Worm (Caenorhabditis elegans): ENCODE measurements around the gene dre-1.
A peak's percentile ranks its signal among the peaks of the same experiment; 100 is the strongest.
"Not testable (repeated sequence)": the region's sequence is repeated elsewhere in the genome, so short reads cannot be mapped to it uniquely, and the experiment has no call there.

dre-1 gene

DNA sequence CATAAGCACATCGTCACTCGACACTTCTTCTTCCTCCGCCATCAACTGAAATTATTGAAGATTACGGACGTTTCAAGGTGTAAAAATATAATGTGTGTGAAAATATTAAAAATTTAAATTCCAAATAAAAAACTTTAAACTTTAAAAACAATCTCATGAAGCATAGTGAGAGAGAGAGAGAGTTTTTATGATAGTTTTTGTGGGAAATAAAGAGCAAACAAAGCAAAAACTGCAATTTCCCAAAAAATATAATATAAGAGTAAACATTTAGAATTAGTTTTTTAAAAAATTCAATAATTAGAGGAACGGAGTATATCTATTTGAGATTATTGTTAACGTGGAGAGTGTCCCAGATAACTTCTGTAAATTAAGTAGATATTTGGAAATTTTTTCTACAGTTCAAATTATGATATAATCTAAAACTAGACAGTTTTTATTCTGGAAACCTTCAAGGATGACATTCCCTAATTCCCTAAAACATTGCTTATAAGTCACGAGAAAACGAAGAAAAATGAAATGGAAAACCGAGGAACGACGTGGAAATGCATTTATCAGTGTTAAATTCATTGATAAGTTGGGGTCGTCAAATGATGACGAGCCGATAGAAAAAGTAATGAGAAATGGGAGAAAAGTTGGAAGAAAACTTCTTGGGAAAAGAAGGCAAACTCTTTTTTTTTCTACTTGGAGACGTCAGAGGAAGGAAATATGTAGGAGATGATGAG lies at the start of gene dre-1:
TSS of gene dre-1 (minus strand) at position 51 of the 722 bp plus-strand sequence.
- TF ChIP-seq W03F9.2 (tag; optimal IDR thresholded peaks at IDR 0.05), result no peak

DNA sequence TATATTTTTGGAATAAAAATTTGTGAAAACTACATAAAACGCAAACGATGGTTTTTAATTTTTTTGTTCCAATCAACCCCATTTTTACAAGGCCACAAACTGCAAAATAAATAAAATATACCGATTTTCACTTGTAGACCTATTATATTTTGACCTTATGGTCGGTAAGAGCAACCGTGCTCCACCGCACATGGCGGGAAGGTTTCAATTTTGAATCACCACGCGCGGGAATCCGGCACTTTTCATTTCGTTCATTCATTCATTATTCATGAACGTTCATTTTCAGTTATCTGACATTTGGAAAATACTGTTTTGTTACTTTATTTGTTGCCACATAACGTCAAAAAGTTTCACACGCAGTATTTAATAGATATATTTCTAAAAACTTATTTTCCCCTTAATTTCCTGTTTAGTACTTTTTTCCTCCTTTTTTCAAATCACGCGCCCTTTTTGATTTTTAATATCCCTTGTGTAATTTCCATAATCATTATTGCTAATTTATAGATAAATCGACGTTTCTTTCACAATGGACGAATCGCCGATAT lies 47.5 kb upstream of the dre-1 start, which contains the start of gene hcp-1:
TSS of gene hcp-1 (plus strand) at position 495 of the 545 bp plus-strand sequence.
- TF ChIP-seq W03F9.2 (tag; optimal IDR thresholded peaks at IDR 0.05) (no peak), dao-5 (tag; optimal IDR thresholded peaks at IDR 0.05) (no peak), him-1 (tag; optimal IDR thresholded peaks at IDR 0.05) (no peak)

ce11 chrV:6590283-6590682 lies 44.0 kb upstream of the dre-1 start, which contains the start of gene ZK1055.2:
Gene ZK1055.2 (plus strand): TSS chrV:6590583.
- TF ChIP-seq dao-5 (tag; optimal IDR thresholded peaks at IDR 0.05), result no peak
- TF ChIP-seq W03F9.2 (tag; optimal IDR thresholded peaks at IDR 0.05), result no peak
- no peak for TF ChIP-seq him-1 (tag; optimal IDR thresholded peaks at IDR 0.05)

DNA sequence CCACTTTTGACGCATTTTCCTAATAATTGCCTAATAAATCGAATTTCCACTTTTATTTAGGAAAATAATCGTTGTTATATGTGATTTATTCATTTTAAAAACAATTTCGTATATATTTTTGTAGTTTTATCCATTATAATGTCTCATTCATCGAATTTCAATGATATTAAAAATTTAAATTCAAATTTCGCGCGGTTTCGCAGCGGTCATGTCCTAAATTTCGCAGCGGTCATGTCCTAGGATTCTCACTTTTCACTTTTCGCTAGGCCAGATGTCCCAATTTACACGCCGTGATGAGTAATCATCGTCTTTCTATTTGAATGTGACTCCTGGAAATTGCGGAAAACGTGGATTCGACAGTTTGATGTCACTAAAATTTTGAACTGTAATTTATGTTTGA lies 35.5 kb upstream of the dre-1 start, which contains the start of gene ZK1055.4:
TSS of gene ZK1055.4 (plus strand) at position 301 of the 400 bp plus-strand sequence.
- TF ChIP-seq W03F9.2, him-1, dao-5 (tag; optimal IDR thresholded peaks at IDR 0.05): not testable (repeated sequence)

ce11 chrV:6579992-6580391 lies 33.7 kb upstream of the dre-1 start, which contains the start of gene EGAP9.3:
Gene EGAP9.3 (minus strand): TSS chrV:6580122.
- TF ChIP-seq him-1 (tag; optimal IDR thresholded peaks at IDR 0.05) (no peak), W03F9.2 (tag; optimal IDR thresholded peaks at IDR 0.05) (no peak), dao-5 (tag; optimal IDR thresholded peaks at IDR 0.05) (no peak)

ce11 chrV:6576567-6576966 lies 30.3 kb upstream of the dre-1 start, which contains the start of gene EGAP9.4:
Gene EGAP9.4 (plus strand): TSS chrV:6576867.
- TF ChIP-seq W03F9.2 (tag; optimal IDR thresholded peaks at IDR 0.05) (no peak), dao-5 (tag; optimal IDR thresholded peaks at IDR 0.05) (no peak), him-1 (tag; optimal IDR thresholded peaks at IDR 0.05) (no peak)

- TF ChIP-seq him-1 (tag; optimal IDR thresholded peaks at IDR 0.05) (no peak), dao-5 (tag; optimal IDR thresholded peaks at IDR 0.05) (no peak), W03F9.2 (tag; optimal IDR thresholded peaks at IDR 0.05) (no peak)
Observed at ce11 chrV:6575406-6576130, 29.3 kb upstream of the dre-1 start, which contains the start of gene fut-2. Gene fut-2 (minus strand): TSS chrV:6575890.

ce11 chrV:6565851-6566386 lies 19.6 kb upstream of the dre-1 start, which contains the start of gene K04A8.1:
Gene K04A8.1 (plus strand): TSS chrV:6566336.
- TF ChIP-seq dao-5 (tag; optimal IDR thresholded peaks at IDR 0.05), result no peak
- no peak for TF ChIP-seq W03F9.2 (tag; optimal IDR thresholded peaks at IDR 0.05)
- no peak for TF ChIP-seq him-1 (tag; optimal IDR thresholded peaks at IDR 0.05)

DNA sequence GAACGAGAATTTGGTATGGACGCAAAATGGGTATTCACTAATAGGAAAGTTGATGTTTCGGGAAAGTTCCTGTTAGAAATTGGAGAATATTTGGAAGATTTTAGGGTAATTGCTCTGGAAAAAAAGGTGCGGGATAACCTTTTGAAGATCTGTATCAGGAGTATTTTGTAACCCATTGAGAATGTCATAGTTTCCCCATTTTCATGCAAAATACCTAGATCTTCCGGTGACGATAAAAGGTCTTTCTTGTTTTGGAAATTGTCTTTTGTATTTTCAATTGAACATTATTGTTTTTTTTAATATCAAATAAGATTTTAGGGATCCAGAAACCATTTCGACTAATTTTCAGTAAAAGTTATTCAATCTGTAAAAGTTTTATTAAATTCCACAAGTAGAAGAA lies 15.3 kb upstream of the dre-1 start, which contains the start of gene spp-19:
TSS of gene spp-19 (minus strand) at position 101 of the 400 bp plus-strand sequence.
- TF ChIP-seq him-1 (tag; optimal IDR thresholded peaks at IDR 0.05) (no peak), dao-5 (tag; optimal IDR thresholded peaks at IDR 0.05) (no peak), W03F9.2 (tag; optimal IDR thresholded peaks at IDR 0.05) (no peak)

ce11 chrV:6559585-6559984 lies 13.3 kb upstream of the dre-1 start:
- TF ChIP-seq dao-5 (tag; optimal IDR thresholded peaks at IDR 0.05) (peak; percentile 21), W03F9.2 (tag; optimal IDR thresholded peaks at IDR 0.05) (no peak), him-1 (tag; optimal IDR thresholded peaks at IDR 0.05) (no peak)

DNA sequence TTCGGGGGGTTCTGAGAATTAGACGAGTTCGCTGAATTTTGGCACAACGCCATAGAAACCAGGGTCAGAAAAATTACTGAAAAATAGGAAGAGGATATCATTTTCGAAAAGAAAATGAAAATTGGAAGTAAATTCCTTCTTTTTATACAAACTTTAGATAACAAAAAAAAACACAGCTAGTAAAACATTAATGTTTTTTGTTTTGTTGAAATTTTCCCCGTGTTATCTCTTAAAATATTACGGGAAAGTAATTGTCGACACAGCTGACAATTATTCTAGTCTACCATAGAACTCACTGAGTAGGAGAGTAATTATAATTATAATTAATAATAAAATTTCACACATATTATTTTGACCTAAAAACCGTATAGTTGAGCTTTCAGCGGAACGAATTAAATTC lies 12.8 kb upstream of the dre-1 start, which contains the start of gene spp-26:
TSS of gene spp-26 (minus strand) at position 101 of the 400 bp plus-strand sequence.
- TF ChIP-seq dao-5 (tag; optimal IDR thresholded peaks at IDR 0.05), result no peak
- no peak for TF ChIP-seq W03F9.2 (tag; optimal IDR thresholded peaks at IDR 0.05)
- TF ChIP-seq him-1 (tag; optimal IDR thresholded peaks at IDR 0.05), result no peak

ce11 chrV:6558103-6558502 lies 11.8 kb upstream of the dre-1 start, which contains the start of gene spp-20:
Gene spp-20 (minus strand): TSS chrV:6558203.
- TF ChIP-seq dao-5 (tag; optimal IDR thresholded peaks at IDR 0.05) (no peak), him-1 (tag; optimal IDR thresholded peaks at IDR 0.05) (no peak), W03F9.2 (tag; optimal IDR thresholded peaks at IDR 0.05) (no peak)

ce11 chrV:6557035-6557434 lies 10.7 kb upstream of the dre-1 start, which contains the start of gene spp-27:
Gene spp-27 (minus strand): TSS chrV:6557135.
- TF ChIP-seq dao-5 (tag; optimal IDR thresholded peaks at IDR 0.05) (no peak), him-1 (tag; optimal IDR thresholded peaks at IDR 0.05) (no peak), W03F9.2 (tag; optimal IDR thresholded peaks at IDR 0.05) (no peak)
